Fruit fly (Drosophila melanogaster) whole organism, embryonic: ENCODE results near the gene osk.

Experiments
- Abd-B ChIP-seq: fragments of 200-800 bp; sonication (Bioruptor generic); optimal IDR thresholded peaks from 2 replicates; lab custom pipeline; 2018; ENCODE audit warnings: missing biosample characterization, mild to moderate bottlenecking, missing genetic modification characterization, moderate library complexity
- Blimp-1 ChIP-seq: fragments of 200-800 bp; sonication (Bioruptor generic); optimal IDR thresholded peaks from 3 replicates; lab custom pipeline; 2018; ENCODE audit warnings: missing biosample characterization, missing genetic modification characterization, mild to moderate bottlenecking, moderate library complexity, missing genetic modification reagents
- CG10543 ChIP-seq: fragments of 200-800 bp; sonication (Bioruptor generic); optimal IDR thresholded peaks from 3 replicates; lab custom pipeline; 2017; ENCODE audit warnings: missing biosample characterization, mild to moderate bottlenecking, missing genetic modification characterization, moderate library complexity
- CG10654 ChIP-seq: fragments of 200-800 bp; sonication (Bioruptor generic); optimal IDR thresholded peaks from 2 replicates; lab custom pipeline; 2016; ENCODE audit warnings: missing biosample characterization, missing genetic modification characterization
- CG12155 ChIP-seq: fragments of 200-800 bp; sonication (Bioruptor generic); optimal IDR thresholded peaks from 3 replicates; lab custom pipeline; 2016; ENCODE audit warnings: missing biosample characterization, missing genetic modification characterization
- CG13424 ChIP-seq: fragments of 200-800 bp; sonication (Bioruptor generic); optimal IDR thresholded peaks from 2 replicates; lab custom pipeline; 2019; ENCODE audit warnings: missing biosample characterization, mild to moderate bottlenecking, missing genetic modification characterization, moderate library complexity
- CG13624 ChIP-seq: fragments of 200-800 bp; sonication (Bioruptor generic); optimal IDR thresholded peaks from 2 replicates; lab custom pipeline; 2016; ENCODE audit warnings: missing biosample characterization, missing genetic modification characterization
- CG14441 ChIP-seq: fragments of 200-800 bp; sonication (Bioruptor generic); IDR thresholded peaks from 2 replicates; pipeline ENCODE4 v1.3.6; 2022; ENCODE audit warnings: missing biosample characterization, missing genetic modification characterization
- CG1529 ChIP-seq: fragments of 200-800 bp; sonication (Bioruptor generic); optimal IDR thresholded peaks from 3 replicates; lab custom pipeline; 2018; ENCODE audit warnings: missing biosample characterization, missing genetic modification characterization
- CG15696 ChIP-seq: fragments of 200-800 bp; sonication (Bioruptor generic); optimal IDR thresholded peaks from 2 replicates; lab custom pipeline; 2019; ENCODE audit warnings: missing biosample characterization, mild to moderate bottlenecking, missing genetic modification characterization, moderate library complexity
- CG17361 ChIP-seq: fragments of 200-800 bp; sonication (Bioruptor generic); IDR thresholded peaks from 3 replicates; pipeline ENCODE4 v1.3.6; 2022; ENCODE audit warnings: missing biosample characterization, missing genetic modification characterization
- CG18011 ChIP-seq: fragments of 200-800 bp; sonication (Bioruptor generic); optimal IDR thresholded peaks from 2 replicates; lab custom pipeline; 2017; ENCODE audit warnings: missing biosample characterization, missing genetic modification characterization, mild to moderate bottlenecking, moderate library complexity, missing genotype
- CG2116 ChIP-seq: fragments of 200-800 bp; sonication (Bioruptor generic); optimal IDR thresholded peaks from 3 replicates; lab custom pipeline; 2018; ENCODE audit warnings: missing biosample characterization, mild to moderate bottlenecking, missing genetic modification characterization
- CG34224 ChIP-seq: fragments of 200-800 bp; sonication (Bioruptor generic); IDR thresholded peaks from 3 replicates; pipeline ENCODE4 v1.3.6; 2022; ENCODE audit warnings: missing biosample characterization, missing genetic modification characterization; ENCODE audit not compliant: partially characterized antibody
- CG3847 ChIP-seq: fragments of 200-800 bp; sonication (Bioruptor generic); IDR thresholded peaks from 2 replicates; pipeline ENCODE4 v1.3.6; 2022; ENCODE audit warnings: missing biosample characterization, missing genetic modification characterization
- CG3995 ChIP-seq: fragments of 200-800 bp; sonication (Bioruptor generic); optimal IDR thresholded peaks from 3 replicates; lab custom pipeline; 2016; ENCODE audit warnings: missing biosample characterization, missing genetic modification characterization
- CG4404 ChIP-seq: fragments of 200-800 bp; sonication (Bioruptor generic); IDR thresholded peaks from 2 replicates; pipeline ENCODE4 v1.3.6; 2022; ENCODE audit warnings: missing biosample characterization, missing genetic modification characterization
- CG8089 ChIP-seq: fragments of 200-800 bp; sonication (Bioruptor generic); optimal IDR thresholded peaks from 3 replicates; lab custom pipeline; 2016; ENCODE audit warnings: missing biosample characterization, missing genetic modification characterization
- CG8290 ChIP-seq, 3 experiments: fragments of 200-800 bp; sonication (Bioruptor generic); optimal IDR thresholded peaks; 2 replicates each; lab custom pipeline; 2016 to 2019; ENCODE audit warnings: missing biosample characterization in 3 of 3, missing genetic modification characterization in 3 of 3, mild to moderate bottlenecking in 2 of 3, moderate library complexity in 1 of 3
- D19B ChIP-seq: fragments of 200-800 bp; sonication (Bioruptor generic); optimal IDR thresholded peaks from 2 replicates; lab custom pipeline; 2017; ENCODE audit warnings: missing biosample characterization, mild to moderate bottlenecking, missing genetic modification characterization
- Dad ChIP-seq: fragments of 200-800 bp; sonication (Bioruptor generic); optimal IDR thresholded peaks from 3 replicates; lab custom pipeline; 2016; ENCODE audit warnings: missing biosample characterization, missing genetic modification characterization
- Doc3 ChIP-seq: fragments of 200-800 bp; sonication (Bioruptor generic); IDR thresholded peaks from 3 replicates; pipeline ENCODE4 v1.3.6; 2022; ENCODE audit warnings: missing biosample characterization, missing genetic modification characterization; ENCODE audit not compliant: partially characterized antibody
- ERR ChIP-seq: fragments of 200-800 bp; sonication (Bioruptor generic); optimal IDR thresholded peaks from 2 replicates; lab custom pipeline; 2016; ENCODE audit warnings: missing biosample characterization, missing genetic modification characterization
- Gug ChIP-seq: fragments of 200-800 bp; sonication (Bioruptor generic); IDR thresholded peaks from 4 replicates; pipeline ENCODE4 v1.3.6; 2022; ENCODE audit warnings: missing biosample characterization, missing genetic modification characterization
- HmgZ ChIP-seq: fragments of 200-800 bp; sonication (Bioruptor generic); optimal IDR thresholded peaks from 2 replicates; lab custom pipeline; 2018; ENCODE audit warnings: missing biosample characterization, mild to moderate bottlenecking, missing genetic modification characterization
- Ptx1 ChIP-seq: fragments of 200-800 bp; sonication (Bioruptor generic); IDR thresholded peaks from 2 replicates; pipeline ENCODE4 v1.3.6; 2022; ENCODE audit warnings: missing biosample characterization, missing genetic modification characterization
- Scr ChIP-seq: fragments of 200-800 bp; sonication (Bioruptor generic); IDR thresholded peaks from 2 replicates; pipeline ENCODE4 v1.3.6; 2022; ENCODE audit warnings: missing biosample characterization, missing genetic modification characterization; ENCODE audit not compliant: partially characterized antibody
- Sry-β ChIP-seq: fragments of 200-800 bp; sonication (Bioruptor generic); optimal IDR thresholded peaks from 2 replicates; lab custom pipeline; 2018; ENCODE audit warnings: missing biosample characterization, mild to moderate bottlenecking, missing genetic modification characterization, moderate library complexity
- Sry-δ ChIP-seq: fragments of 200-800 bp; sonication (Bioruptor generic); optimal IDR thresholded peaks from 2 replicates; lab custom pipeline; 2016; ENCODE audit warnings: missing biosample characterization, missing genetic modification characterization
- Ssrp ChIP-seq: fragments of 200-800 bp; sonication (Bioruptor generic); optimal IDR thresholded peaks from 2 replicates; lab custom pipeline; 2018; ENCODE audit warnings: missing biosample characterization, mild to moderate bottlenecking, missing genetic modification characterization, moderate library complexity
- Xbp1 ChIP-seq: fragments of 200-800 bp; sonication (Bioruptor generic); optimal IDR thresholded peaks from 3 replicates; lab custom pipeline; 2016; ENCODE audit warnings: missing biosample characterization, mild to moderate bottlenecking, missing genetic modification characterization
- az2 ChIP-seq: fragments of 200-800 bp; sonication (Bioruptor generic); optimal IDR thresholded peaks from 3 replicates; lab custom pipeline; 2016; ENCODE audit warnings: missing biosample characterization, missing genetic modification characterization
- bab2 ChIP-seq: fragments of 200-800 bp; sonication (Bioruptor generic); optimal IDR thresholded peaks from 2 replicates; lab custom pipeline; 2016; ENCODE audit warnings: missing biosample characterization, missing genetic modification characterization
- bigmax ChIP-seq: fragments of 200-800 bp; sonication (Bioruptor generic); optimal IDR thresholded peaks from 2 replicates; lab custom pipeline; 2018; ENCODE audit warnings: missing biosample characterization, mild to moderate bottlenecking, missing genetic modification characterization
- chn ChIP-seq: fragments of 200-800 bp; sonication (Bioruptor generic); optimal IDR thresholded peaks from 2 replicates; lab custom pipeline; 2016; ENCODE audit warnings: missing biosample characterization, missing genetic modification characterization
- ci ChIP-seq: fragments of 200-800 bp; sonication (Bioruptor generic); IDR thresholded peaks from 3 replicates; pipeline ENCODE4 v1.3.6; 2022; ENCODE audit warnings: missing biosample characterization, missing genetic modification characterization
- danr ChIP-seq: fragments of 200-800 bp; sonication (Bioruptor generic); IDR thresholded peaks from 2 replicates; pipeline ENCODE4 v1.3.6; 2022; ENCODE audit warnings: missing biosample characterization, missing genetic modification characterization
- dati ChIP-seq: fragments of 200-800 bp; sonication (Bioruptor generic); IDR thresholded peaks from 2 replicates; pipeline ENCODE4 v1.3.6; 2022; ENCODE audit warnings: missing biosample characterization, missing genetic modification characterization
- dm ChIP-seq: fragments of 200-800 bp; sonication (Bioruptor generic); optimal IDR thresholded peaks from 3 replicates; lab custom pipeline; 2016; ENCODE audit warnings: missing biosample characterization, missing genetic modification characterization
- dmrt11E ChIP-seq: fragments of 200-800 bp; sonication (Bioruptor generic); optimal IDR thresholded peaks from 3 replicates; lab custom pipeline; 2018; ENCODE audit warnings: missing biosample characterization, mild to moderate bottlenecking, missing genetic modification characterization, moderate library complexity
- eyg ChIP-seq: fragments of 200-800 bp; sonication (Bioruptor generic); optimal IDR thresholded peaks from 3 replicates; lab custom pipeline; 2016; ENCODE audit warnings: missing biosample characterization, missing genetic modification characterization
- ftz-f1 ChIP-seq: fragments of 200-800 bp; sonication (Bioruptor generic); optimal IDR thresholded peaks from 2 replicates; lab custom pipeline; 2016; ENCODE audit warnings: missing biosample characterization, missing genetic modification characterization
- grau ChIP-seq: fragments of 200-800 bp; optimal IDR thresholded peaks from 3 replicates; lab custom pipeline; 2019; ENCODE audit warnings: missing biosample characterization, mild to moderate bottlenecking, missing genetic modification characterization, moderate library complexity
- lmd ChIP-seq: fragments of 200-800 bp; sonication (Bioruptor generic); IDR thresholded peaks from 2 replicates; pipeline ENCODE4 v1.3.6; 2022; ENCODE audit warnings: missing biosample characterization, missing genetic modification characterization
- pb ChIP-seq: fragments of 200-800 bp; sonication (Bioruptor generic); optimal IDR thresholded peaks from 3 replicates; lab custom pipeline; 2016; ENCODE audit warnings: missing biosample characterization, missing genetic modification characterization
- pros ChIP-seq: fragments of 200-800 bp; sonication (Bioruptor generic); optimal IDR thresholded peaks from 3 replicates; lab custom pipeline; 2019; ENCODE audit warnings: missing biosample characterization, mild to moderate bottlenecking, missing genetic modification characterization, moderate library complexity
- slbo ChIP-seq: fragments of 200-800 bp; sonication (Bioruptor generic); IDR thresholded peaks from 2 replicates; pipeline ENCODE4 v1.3.6; 2022; ENCODE audit warnings: missing biosample characterization, missing genetic modification characterization
- stwl ChIP-seq: fragments of 200-800 bp; sonication (Bioruptor generic); optimal IDR thresholded peaks from 3 replicates; lab custom pipeline; 2018; ENCODE audit warnings: missing biosample characterization, mild to moderate bottlenecking, missing genetic modification characterization, moderate library complexity
- vnd ChIP-seq: fragments of 200-800 bp; sonication (Bioruptor generic); IDR thresholded peaks from 3 replicates; pipeline ENCODE4 v1.3.6; 2022; ENCODE audit warnings: missing biosample characterization, missing genetic modification characterization; ENCODE audit not compliant: partially characterized antibody

Gene osk

DNA sequence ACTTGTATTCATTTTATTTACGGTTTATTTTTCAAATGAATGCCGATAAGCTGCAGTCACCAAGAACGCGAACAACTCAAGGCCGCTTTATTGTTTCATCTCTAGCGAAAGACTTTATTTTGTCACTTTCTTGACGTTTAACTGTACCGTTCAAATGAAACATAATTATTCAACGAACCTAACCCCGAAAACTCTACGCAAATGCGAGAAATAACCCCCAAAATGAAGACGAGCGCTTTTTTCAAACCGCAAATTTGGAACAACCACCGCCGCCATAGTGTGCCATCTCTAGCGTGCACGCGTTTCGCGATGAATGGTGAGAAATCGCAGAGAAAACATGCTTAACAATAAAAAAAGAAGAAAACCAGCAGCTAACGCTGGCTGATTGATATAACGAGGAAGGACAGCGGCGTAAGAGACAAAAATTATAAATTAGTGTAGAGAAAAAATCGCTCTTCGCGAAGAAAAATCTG lies 49.7 kb downstream of the osk start, which contains the start of gene CG11970 (continued):
- peak; percentile 9; the same call in 1 of the 2 replicates for TF ChIP-seq lmd (GFP tag; lab: Robert Waterston, UW)
- no peak for TF ChIP-seq ERR (GFP tag; lab: Kevin White, UChicago)
- TF ChIP-seq dati (GFP tag; lab: Robert Waterston, UW) = no peak
- peak; percentile 48 for TF ChIP-seq Sry-β (GFP tag; lab: Kevin White, UChicago)
- peak; percentile 22 for TF ChIP-seq dmrt11E (tag; lab: Kevin White, UChicago)
- TF ChIP-seq CG17361 = peak; percentile 67; the same call in 2 of the 3 replicates
- no peak for TF ChIP-seq D19B (GFP tag; lab: Kevin White, UChicago)
- TF ChIP-seq vnd (GFP tag; lab: Robert Waterston, UW) = 0 out of 3 replicates have a peak, but pooled peaks have one; percentile 20
- TF ChIP-seq grau (tag; lab: Kevin White, UChicago) = peak; percentile 46
- peak; percentile 92 for TF ChIP-seq Sry-δ (GFP tag; lab: Kevin White, UChicago)
- TF ChIP-seq slbo (GFP tag; lab: Robert Waterston, UW) = peak; percentile 73
- peak; percentile 64 for TF ChIP-seq pros
- peak; percentile 30 for TF ChIP-seq CG18011 (GFP tag; lab: Kevin White, UChicago)
- TF ChIP-seq Gug (GFP tag; lab: Robert Waterston, UW) = peak; percentile 42; the same call in 2 of the 4 replicates
- no peak for TF ChIP-seq az2
- peak; percentile 9 for TF ChIP-seq Xbp1 (GFP tag; lab: Kevin White, UChicago)
- TF ChIP-seq Doc3 (GFP tag; lab: Robert Waterston, UW) = peak; percentile 60; the same call in 2 of the 3 replicates
- peak; percentile 33 for TF ChIP-seq bab2 (GFP tag; lab: Kevin White, UChicago)
- TF ChIP-seq CG34224 (GFP tag; lab: Robert Waterston, UW) = peak; percentile 8; the same call in 2 of the 3 replicates
- peak; percentile 17 for TF ChIP-seq CG10654 (GFP tag; lab: Kevin White, UChicago)
- TF ChIP-seq chn (GFP tag; lab: Kevin White, UChicago) = no peak
- TF ChIP-seq CG13624 (GFP tag; lab: Kevin White, UChicago) = no peak
- no peak for TF ChIP-seq pb (GFP tag; lab: Kevin White, UChicago)
- peak; percentile 61 for TF ChIP-seq dm (GFP tag; lab: Kevin White, UChicago)
- TF ChIP-seq CG10543 (GFP tag; lab: Kevin White, UChicago) = peak; percentile 66
- TF ChIP-seq CG8089 (GFP tag; lab: Kevin White, UChicago) = peak; percentile 8
- TF ChIP-seq bigmax (GFP tag; lab: Kevin White, UChicago) = peak; percentile 91
- peak; percentile 27 for TF ChIP-seq stwl
- TF ChIP-seq Ssrp (tag; lab: Kevin White, UChicago) = peak; percentile 14
- TF ChIP-seq eyg (GFP tag; lab: Kevin White, UChicago) = peak; percentile 25
- TF ChIP-seq ftz-f1 = peak; percentile 97
- peak; percentile 34 for TF ChIP-seq CG12155 (GFP tag; lab: Kevin White, UChicago)
- no peak for TF ChIP-seq CG8290 (GFP tag; optimal IDR thresholded peaks at IDR 0.05; lab: Kevin White, UChicago)
- TF ChIP-seq CG8290 (tag; optimal IDR thresholded peaks at IDR 0.05; lab: Kevin White, UChicago) = no peak
- no peak for TF ChIP-seq Blimp-1
- TF ChIP-seq CG14441 (GFP tag; lab: Robert Waterston, UW) = peak; percentile 41; the same call in 1 of the 2 replicates
- TF ChIP-seq CG15696 (tag; lab: Kevin White, UChicago) = peak; percentile 19
- TF ChIP-seq CG3995 (GFP tag; lab: Kevin White, UChicago) = peak; percentile 20
- TF ChIP-seq Abd-B = peak; percentile 12
- TF ChIP-seq CG1529 (GFP tag; lab: Kevin White, UChicago) = no peak
- peak; percentile 73 for TF ChIP-seq Scr (GFP tag; lab: Robert Waterston, UW)
- peak; percentile 41 for TF ChIP-seq CG2116 (GFP tag; lab: Kevin White, UChicago)
- peak; percentile 32 for TF ChIP-seq Dad (GFP tag; lab: Kevin White, UChicago)
- peak; percentile 40; the same call in 1 of the 2 replicates for TF ChIP-seq CG4404 (GFP tag; lab: Robert Waterston, UW)
- TF ChIP-seq ci = 0 out of 3 replicates have a peak, but pooled peaks have one; percentile 34
- TF ChIP-seq danr (GFP tag; lab: Robert Waterston, UW) = no peak
- no peak for TF ChIP-seq HmgZ (tag; lab: Kevin White, UChicago)
- TF ChIP-seq CG3847 = peak; percentile 29; the same call in 1 of the 2 replicates
- peak; percentile 49 for TF ChIP-seq Ptx1 (GFP tag; lab: Robert Waterston, UW)
- peak; percentile 46 for TF ChIP-seq CG13424 (tag; lab: Kevin White, UChicago)
